Worm (Caenorhabditis elegans): ENCODE measurements around the gene F53F8.3.
A peak's percentile ranks its signal among the peaks of the same experiment; 100 is the strongest.

Gene F53F8.3

DNA sequence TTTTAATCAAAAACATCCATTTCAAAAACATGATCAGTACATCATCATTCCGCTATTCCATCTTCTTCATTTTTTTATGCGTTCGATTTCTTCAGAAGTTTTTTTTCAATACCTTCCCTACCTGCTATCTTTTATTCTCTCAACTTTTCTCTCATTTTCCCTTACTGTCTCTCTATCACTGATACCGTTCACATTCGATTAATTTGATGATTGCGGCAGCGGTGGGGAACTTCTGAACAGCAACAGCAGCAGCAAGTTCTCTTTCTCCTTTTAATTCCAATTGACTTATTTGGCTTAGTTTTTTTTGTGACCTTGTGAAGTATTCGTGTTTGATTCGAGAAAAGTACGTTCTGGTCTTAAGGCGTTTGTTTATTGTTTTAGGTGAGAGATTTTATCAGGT, 40.5 kb downstream of the F53F8.3 start:
- TF ChIP-seq mxl-3 (GFP tag; optimal IDR thresholded peaks at IDR 0.05) (peak; percentile 7), ceh-32 (tag; optimal IDR thresholded peaks at IDR 0.05; ENCODE audit: poor library complexity) (no peak), ceh-44 (GFP tag; IDR thresholded peaks at IDR 0.05) (no peak), nhr-28 (tag; optimal IDR thresholded peaks at IDR 0.05) (peak; percentile 68), zfp-3 (GFP tag; conservative IDR thresholded peaks at IDR 0.05) (no peak), cey-2 (tag; optimal IDR thresholded peaks at IDR 0.05; ENCODE audit: borderline replicate concordance, insufficient read depth) (peak; percentile 32), hlh-30 (tag; optimal IDR thresholded peaks at IDR 0.05; ENCODE audit: insufficient read depth) (peak; percentile 19), hmg-1.1 (GFP tag; IDR thresholded peaks at IDR 0.05) (peak; percentile 22; the same call in 1 of the 2 replicates), hlh-11 (tag; optimal IDR thresholded peaks at IDR 0.05) (peak; percentile 31)

DNA sequence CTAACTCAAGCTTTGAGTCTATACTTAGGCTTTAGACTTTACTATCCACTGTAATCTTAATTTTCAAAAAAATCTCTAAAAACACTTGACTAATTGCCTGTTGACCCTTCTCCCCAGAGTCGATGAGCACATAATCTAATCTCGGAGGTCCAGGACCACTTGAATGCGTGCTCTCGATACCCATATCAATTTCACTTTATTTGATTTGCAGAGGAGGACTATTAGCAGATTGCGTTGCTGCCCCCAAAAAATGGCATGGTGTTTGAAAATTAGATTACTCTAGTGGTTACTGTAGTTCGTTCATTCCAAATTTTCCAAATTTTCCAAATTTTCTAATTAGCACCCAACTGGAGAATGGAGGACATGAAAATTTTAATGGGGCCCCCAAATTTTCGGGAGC, 43.9 kb downstream of the F53F8.3 start:
- TF ChIP-seq T20F7.1 (GFP tag; optimal IDR thresholded peaks at IDR 0.05) = no peak
- no peak for TF ChIP-seq madf-5 (GFP tag; IDR thresholded peaks at IDR 0.05)
- no peak for TF ChIP-seq lin-39 (tag; optimal IDR thresholded peaks at IDR 0.05)
- no peak for TF ChIP-seq dmd-8 (GFP tag; IDR thresholded peaks at IDR 0.05)

DNA sequence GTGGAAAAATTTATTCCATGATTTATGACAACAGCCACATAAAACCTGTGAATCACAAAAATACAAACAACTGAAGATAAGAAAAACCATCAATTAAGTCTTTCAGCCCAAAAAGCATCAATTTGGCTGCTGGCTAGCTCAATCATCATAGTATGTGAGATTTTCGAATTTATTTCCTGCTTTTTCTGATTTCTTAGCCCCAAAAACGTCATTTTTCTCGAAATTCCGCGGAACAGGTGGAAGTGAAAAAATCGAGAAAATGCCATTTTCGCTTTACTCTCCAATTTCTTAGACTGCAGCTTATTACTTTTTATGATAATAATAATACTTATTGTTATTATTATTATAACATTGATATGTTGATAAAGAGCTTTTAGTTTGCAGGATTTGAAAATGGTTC, 47.4 kb downstream of the F53F8.3 start, which contains the start of gene srxa-15:
Gene srxa-15 (plus strand): TSS at position 301 of the 400 bp plus-strand sequence.
- no peak for TF ChIP-seq nhr-10 (tag; optimal IDR thresholded peaks at IDR 0.05)
- TF ChIP-seq ama-1 (optimal IDR thresholded peaks at IDR 0.05) = no peak
- no peak for TF ChIP-seq T20F7.1 (GFP tag; optimal IDR thresholded peaks at IDR 0.05)
- no peak for TF ChIP-seq mes-2 (tag; optimal IDR thresholded peaks at IDR 0.05; ENCODE audit: poor library complexity, severe bottlenecking)
- no peak for TF ChIP-seq nhr-111 (GFP tag; optimal IDR thresholded peaks at IDR 0.05)
- TF ChIP-seq mxl-3 (GFP tag; optimal IDR thresholded peaks at IDR 0.05) = no peak
- no peak for TF ChIP-seq spr-3 (GFP tag; optimal IDR thresholded peaks at IDR 0.05)
- no peak for TF ChIP-seq ceh-44 (GFP tag; IDR thresholded peaks at IDR 0.05)
- TF ChIP-seq ztf-7 (tag; optimal IDR thresholded peaks at IDR 0.05) = no peak
- TF ChIP-seq nhr-237 (tag; optimal IDR thresholded peaks at IDR 0.05) = no peak
- TF ChIP-seq aly-2 (tag; optimal IDR thresholded peaks at IDR 0.05) = no peak

ce11 chrV:20639294-20639693, 50.0 kb downstream of the F53F8.3 start, which contains the start of gene srxa-14:
srxa-14 (plus strand) TSS chrV:20639594.
- TF ChIP-seq cey-2 (tag; optimal IDR thresholded peaks at IDR 0.05; ENCODE audit: borderline replicate concordance, insufficient read depth) = no peak

Measured in whole organism, L4 larva.